Worm (Caenorhabditis elegans): ENCODE measurements around the gene C27H5.12.

The C27H5.12 gene

DNA sequence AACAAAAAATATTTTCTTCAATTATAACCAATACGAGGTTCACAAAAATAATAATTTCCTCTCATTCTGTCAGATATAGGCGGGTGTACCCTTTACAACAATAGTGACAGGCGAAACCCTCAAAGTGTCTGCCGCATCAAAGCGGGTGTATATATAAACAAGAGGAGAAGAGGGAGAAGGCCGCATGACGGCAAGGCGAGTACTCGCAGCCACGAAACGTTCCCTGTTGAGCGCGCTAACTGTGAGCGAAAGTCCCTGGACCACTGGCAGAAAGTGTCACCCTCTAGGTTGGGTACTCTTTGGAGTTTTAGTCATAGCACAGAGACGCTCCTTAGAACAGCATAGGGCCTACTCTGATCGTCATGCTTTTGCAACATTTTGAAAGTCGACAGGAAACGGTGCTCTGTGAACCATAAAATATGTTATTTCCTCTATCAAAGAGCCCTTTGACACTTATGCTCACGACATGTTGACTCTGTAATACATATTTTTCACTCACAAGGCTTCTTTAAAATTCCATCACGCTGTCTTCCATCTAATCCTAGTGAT, 38.7 kb upstream of the C27H5.12 start, which contains the start of gene pcrg-1 (continued):
- peak; percentile 89 for TF ChIP-seq lim-7 (GFP tag; IDR thresholded peaks at IDR 0.05)
- peak; percentile 59 for TF ChIP-seq spr-3 (GFP tag; optimal IDR thresholded peaks at IDR 0.05)
- TF ChIP-seq mdt-29 (GFP tag; IDR thresholded peaks at IDR 0.05), result peak; percentile 80
- peak; percentile 90; the same call in 1 of the 2 replicates for TF ChIP-seq D1046.2 (GFP tag; IDR thresholded peaks at IDR 0.05)
- peak; percentile 79 for TF ChIP-seq lin-29 (GFP tag; IDR thresholded peaks at IDR 0.05)
- 0 out of 2 replicates have a peak, but pooled peaks have one; percentile 12 for TF ChIP-seq mxl-2 (GFP tag; conservative IDR thresholded peaks at IDR 0.05)
- peak; percentile 85 for TF ChIP-seq mxl-3 (GFP tag; optimal IDR thresholded peaks at IDR 0.05)
- no peak for TF ChIP-seq pqm-1 (tag; optimal IDR thresholded peaks at IDR 0.05)
- peak; percentile 97 for TF ChIP-seq egl-43 (GFP tag; IDR thresholded peaks at IDR 0.05)
- TF ChIP-seq F10B5.3 (tag; optimal IDR thresholded peaks at IDR 0.05), result peak; percentile 72
- no peak for TF ChIP-seq R02D3.7 (tag; optimal IDR thresholded peaks at IDR 0.05)
- no peak for TF ChIP-seq tag-97 (GFP tag; IDR thresholded peaks at IDR 0.05)
- TF ChIP-seq Y105C5A.15 (GFP tag; IDR thresholded peaks at IDR 0.05), result peak; percentile 90

DNA sequence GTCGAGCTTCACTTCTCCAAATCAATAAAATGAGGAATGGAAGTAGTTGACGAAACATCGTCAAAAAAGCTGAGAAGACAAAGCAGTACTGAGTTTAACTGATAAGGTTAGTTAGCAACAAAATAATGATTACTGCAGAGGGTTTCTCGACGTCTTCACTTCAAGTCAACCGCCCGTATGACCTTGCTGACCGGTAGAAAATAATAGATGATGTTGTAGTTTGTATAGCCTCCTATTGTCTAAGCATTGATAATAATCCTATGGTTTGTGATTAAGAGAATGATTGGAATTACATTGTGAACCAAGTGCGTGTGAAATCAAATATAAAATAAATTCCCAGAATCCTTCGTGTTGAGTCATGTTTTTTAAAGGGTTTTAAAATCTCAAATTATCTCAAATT, 37.9 kb upstream of the C27H5.12 start, which contains the start of gene E04F6.6:
Gene E04F6.6, minus strand, starts transcription at position 258 of the 400 bp plus-strand sequence.
- peak; percentile 30 for TF ChIP-seq aha-1 (tag)
- TF ChIP-seq nhr-11 (tag; optimal IDR thresholded peaks at IDR 0.05), result no peak
- TF ChIP-seq Y105C5A.15 (GFP tag; IDR thresholded peaks at IDR 0.05), result no peak
- TF ChIP-seq nhr-77 (tag; optimal IDR thresholded peaks at IDR 0.05), result no peak
- TF ChIP-seq nhr-28 (tag; optimal IDR thresholded peaks at IDR 0.05), result peak; percentile 87
- no peak for TF ChIP-seq T26A8.4 (GFP tag; IDR thresholded peaks at IDR 0.05)

DNA sequence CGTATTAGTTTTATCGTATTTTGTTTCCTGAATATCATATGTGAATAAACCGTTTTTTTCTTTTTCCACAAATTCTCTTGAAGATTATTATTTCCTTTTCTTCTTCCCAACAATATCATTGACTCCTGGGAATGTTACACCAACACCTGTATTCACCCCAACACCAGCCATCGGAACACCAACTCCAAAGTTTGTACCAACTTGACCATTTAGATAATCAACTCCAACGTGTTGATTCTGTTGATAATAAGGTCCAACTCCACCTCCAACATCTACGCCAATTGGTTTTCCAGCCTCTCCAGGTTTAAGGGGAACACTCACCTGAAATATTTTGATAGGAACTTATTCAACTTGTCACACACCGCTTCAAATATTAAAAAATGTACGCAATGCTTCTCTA, 36.0 kb upstream of the C27H5.12 start:
- TF ChIP-seq jun-1 (tag; optimal IDR thresholded peaks at IDR 0.05), result no peak
- no peak for TF ChIP-seq nhr-42 (GFP tag; IDR thresholded peaks at IDR 0.05)
- TF ChIP-seq daf-16 (GFP tag; optimal IDR thresholded peaks at IDR 0.05), result no peak
- TF ChIP-seq daf-16 (tag; optimal IDR thresholded peaks at IDR 0.05), result peak; percentile 14
- TF ChIP-seq spr-1 (tag; optimal IDR thresholded peaks at IDR 0.05), result no peak
- TF ChIP-seq F44E2.7 (GFP tag; IDR thresholded peaks at IDR 0.05), result no peak
- TF ChIP-seq madf-9 (GFP tag; conservative IDR thresholded peaks at IDR 0.05), result no peak
- no peak for TF ChIP-seq nhr-48 (tag; optimal IDR thresholded peaks at IDR 0.05)
- no peak for TF ChIP-seq T26A8.4 (GFP tag; IDR thresholded peaks at IDR 0.05)
- no peak for TF ChIP-seq Y5F2A.4 (GFP tag; optimal IDR thresholded peaks at IDR 0.05)
- no peak for TF ChIP-seq ZK337.2 (GFP tag; IDR thresholded peaks at IDR 0.05)
- no peak for TF ChIP-seq nhr-102 (tag; optimal IDR thresholded peaks at IDR 0.05)
- TF ChIP-seq aha-1 (tag), result peak; percentile 95
- TF ChIP-seq D1046.2 (GFP tag; IDR thresholded peaks at IDR 0.05), result no peak
- no peak for TF ChIP-seq mdt-29 (GFP tag; IDR thresholded peaks at IDR 0.05)
- TF ChIP-seq lsy-2 (tag; optimal IDR thresholded peaks at IDR 0.05), result no peak
- TF ChIP-seq lin-38 (GFP tag; IDR thresholded peaks at IDR 0.05), result peak; percentile 17; the same call in 1 of the 2 replicates
- no peak for TF ChIP-seq attf-4 (tag; optimal IDR thresholded peaks at IDR 0.05)
- no peak for TF ChIP-seq cey-2 (tag; optimal IDR thresholded peaks at IDR 0.05; ENCODE audit: borderline replicate concordance, insufficient read depth)
- no peak for TF ChIP-seq ceh-62 (tag; optimal IDR thresholded peaks at IDR 0.05)
- no peak for TF ChIP-seq ama-1 (optimal IDR thresholded peaks at IDR 0.05)
- 0 out of 2 replicates have a peak, but pooled peaks have one; percentile 55 for TF ChIP-seq dmd-8 (GFP tag; IDR thresholded peaks at IDR 0.05)
- TF ChIP-seq mep-1 (tag; optimal IDR thresholded peaks at IDR 0.05), result peak; percentile 29

DNA sequence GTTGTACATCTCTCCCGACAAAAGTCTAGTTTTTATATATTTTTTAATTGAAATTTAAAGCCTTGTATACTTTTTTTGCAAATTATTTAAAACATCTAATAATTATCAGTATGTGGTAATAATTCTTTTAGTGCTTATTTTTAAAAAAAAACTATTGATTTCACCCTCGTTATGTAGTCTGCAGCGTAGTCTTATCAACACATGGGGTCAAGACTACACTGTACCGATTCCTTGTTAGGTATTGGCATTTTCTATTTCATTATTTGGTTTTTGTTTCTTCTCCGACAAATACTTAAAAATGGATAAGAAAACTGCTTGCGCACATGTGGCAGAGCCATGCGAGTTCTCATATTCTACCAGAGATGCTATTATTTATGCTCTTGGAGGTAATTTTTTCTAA, 34.6 kb upstream of the C27H5.12 start, which contains the start of gene maoc-1:
Gene maoc-1, plus strand, starts transcription at position 237 of the 400 bp plus-strand sequence.
- TF ChIP-seq lin-1 (GFP tag; IDR thresholded peaks at IDR 0.05), result no peak
- no peak for TF ChIP-seq cey-2 (tag; optimal IDR thresholded peaks at IDR 0.05; ENCODE audit: borderline replicate concordance, insufficient read depth)
- no peak for TF ChIP-seq dpl-1 (GFP tag; optimal IDR thresholded peaks at IDR 0.05)
- TF ChIP-seq nhr-237 (tag; optimal IDR thresholded peaks at IDR 0.05), result no peak
- no peak for TF ChIP-seq mxl-3 (GFP tag; optimal IDR thresholded peaks at IDR 0.05)
- no peak for TF ChIP-seq nhr-6 (tag; optimal IDR thresholded peaks at IDR 0.05)
- TF ChIP-seq hlh-11 (tag; optimal IDR thresholded peaks at IDR 0.05), result peak; percentile 33
- TF ChIP-seq Y48G9A.11 (GFP tag; IDR thresholded peaks at IDR 0.05), result no peak
- TF ChIP-seq hif-1 (tag; optimal IDR thresholded peaks at IDR 0.05), result no peak
- TF ChIP-seq zip-2 (tag; optimal IDR thresholded peaks at IDR 0.05), result no peak
- no peak for TF ChIP-seq ceh-28 (tag; optimal IDR thresholded peaks at IDR 0.05)
- TF ChIP-seq mdl-1 (tag; optimal IDR thresholded peaks at IDR 0.05), result peak in 1 of 2 experiments; percentile 21
- TF ChIP-seq T20F7.1 (GFP tag; optimal IDR thresholded peaks at IDR 0.05), result no peak
- TF ChIP-seq rbr-2 (tag; optimal IDR thresholded peaks at IDR 0.05), result no peak

Data from whole organism, L4 larva.